Worm (Caenorhabditis elegans): ENCODE results near the gene C36E6.2.

The C36E6.2 gene

DNA sequence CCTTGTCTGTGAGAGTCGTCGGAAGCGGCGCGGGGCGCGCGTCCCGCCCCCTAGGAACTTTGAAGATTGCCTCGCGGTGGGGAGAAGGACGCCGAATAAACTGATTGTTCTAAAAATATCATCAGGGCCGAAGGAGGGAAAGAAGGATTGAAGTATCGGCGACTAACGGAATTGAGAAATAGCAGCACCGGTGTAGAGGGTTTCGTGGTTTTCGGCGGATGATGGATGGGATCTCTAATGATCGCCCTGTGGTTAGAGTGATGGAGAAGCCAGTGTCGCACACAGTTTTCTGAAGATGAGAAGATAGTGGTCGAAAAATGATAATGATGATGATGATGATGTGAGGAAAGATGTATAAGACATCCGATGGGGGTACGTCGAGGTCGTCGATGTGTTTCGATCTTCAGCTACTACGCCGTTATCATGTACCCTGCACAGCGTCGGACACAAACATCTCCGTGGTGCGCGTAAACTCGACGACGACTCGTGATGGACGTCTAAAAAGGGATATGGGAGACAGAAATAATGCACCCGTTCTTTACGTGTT lies 29.9 kb upstream of the C36E6.2 start, which contains the start of gene osm-11 (continued):
- TF ChIP-seq lin-15B (tag; optimal IDR thresholded peaks at IDR 0.05) = no peak
- peak; percentile 69 for TF ChIP-seq nhr-20 (tag; optimal IDR thresholded peaks at IDR 0.05)
- TF ChIP-seq efl-1 (optimal IDR thresholded peaks at IDR 0.05) = no peak
- TF ChIP-seq efl-1 (GFP tag; optimal IDR thresholded peaks at IDR 0.05 in 1 of 2) = no peak
- peak in 1 of 3 experiments; percentile 1 for TF ChIP-seq dpl-1 (GFP tag; optimal IDR thresholded peaks at IDR 0.05)
- no peak for TF ChIP-seq alr-1 (tag; optimal IDR thresholded peaks at IDR 0.05; ENCODE audit: borderline replicate concordance)
- peak; percentile 98 for TF ChIP-seq nhr-85 (tag)
- TF ChIP-seq irx-1 (tag; optimal IDR thresholded peaks at IDR 0.05) = no peak
- TF ChIP-seq xbp-1 (tag; optimal IDR thresholded peaks at IDR 0.05) = no peak
- TF ChIP-seq pax-3 (tag; optimal IDR thresholded peaks at IDR 0.05) = no peak
- TF ChIP-seq egl-13 (tag; optimal IDR thresholded peaks at IDR 0.05) = no peak
- peak; percentile 62 for TF ChIP-seq nhr-90 (tag; optimal IDR thresholded peaks at IDR 0.05; ENCODE audit: poor library complexity)
- peak in 1 of 2 experiments; percentile 1 for TF ChIP-seq lsy-2 (tag; optimal IDR thresholded peaks at IDR 0.05)
- no peak for TF ChIP-seq mab-9 (GFP tag; IDR thresholded peaks at IDR 0.05)
- TF ChIP-seq vab-15 (tag; optimal IDR thresholded peaks at IDR 0.05) = no peak
- TF ChIP-seq unc-30 (tag; optimal IDR thresholded peaks at IDR 0.05) = no peak
- TF ChIP-seq pqm-1 (tag; optimal IDR thresholded peaks at IDR 0.05) = no peak
- TF ChIP-seq sup-37 (GFP tag; optimal IDR thresholded peaks at IDR 0.05) = no peak
- TF ChIP-seq unc-62 (GFP tag; optimal IDR thresholded peaks at IDR 0.05) = no peak
- TF ChIP-seq jun-1 (tag; optimal IDR thresholded peaks at IDR 0.05) = no peak
- TF ChIP-seq ces-1 (GFP tag; optimal IDR thresholded peaks at IDR 0.05) = no peak
- peak; percentile 63 for TF ChIP-seq tbx-2 (tag; optimal IDR thresholded peaks at IDR 0.05)
- no peak for TF ChIP-seq fos-1 (tag; optimal IDR thresholded peaks at IDR 0.05)
- peak; percentile 84 for TF ChIP-seq blmp-1 (tag; optimal IDR thresholded peaks at IDR 0.05)
- TF ChIP-seq tlp-1 (tag; optimal IDR thresholded peaks at IDR 0.05) = no peak
- TF ChIP-seq ztf-11 (tag; optimal IDR thresholded peaks at IDR 0.05) = no peak
- TF ChIP-seq nhr-28 (tag; optimal IDR thresholded peaks at IDR 0.05) = no peak
- peak; percentile 56 for TF ChIP-seq unc-130 (tag; optimal IDR thresholded peaks at IDR 0.05)
- no peak for TF ChIP-seq ets-5 (GFP tag; IDR thresholded peaks at IDR 0.05)
- TF ChIP-seq nhr-237 (tag; optimal IDR thresholded peaks at IDR 0.05) = no peak
- TF ChIP-seq skn-1 (tag; optimal IDR thresholded peaks at IDR 0.05) = peak; percentile 13
- no peak for TF ChIP-seq F16B12.6 (tag; optimal IDR thresholded peaks at IDR 0.05)
- no peak for TF ChIP-seq nhr-76 (tag; optimal IDR thresholded peaks at IDR 0.05)
- TF ChIP-seq fkh-4 (tag; optimal IDR thresholded peaks at IDR 0.05; ENCODE audit: borderline replicate concordance) = no peak
- TF ChIP-seq mdl-1 (tag; optimal IDR thresholded peaks at IDR 0.05) = peak in 1 of 2 experiments; percentile 4
- TF ChIP-seq nhr-71 (tag; optimal IDR thresholded peaks at IDR 0.05) = peak; percentile 80
- TF ChIP-seq efl-3 (GFP tag; optimal IDR thresholded peaks at IDR 0.05) = no peak
- TF ChIP-seq hpl-2 (GFP tag; optimal IDR thresholded peaks at IDR 0.05) = no peak
- TF ChIP-seq unc-98 (GFP tag; IDR thresholded peaks at IDR 0.05) = no peak
- TF ChIP-seq C04F5.9 (tag; optimal IDR thresholded peaks at IDR 0.05) = no peak
- TF ChIP-seq lin-13 (GFP tag; optimal IDR thresholded peaks at IDR 0.05) = no peak
- TF ChIP-seq hlh-17 (GFP tag; optimal IDR thresholded peaks at IDR 0.05; ENCODE audit: borderline replicate concordance) = no peak
- TF ChIP-seq snpc-4 (tag; optimal IDR thresholded peaks at IDR 0.05) = no peak
- TF ChIP-seq lir-3 (tag; optimal IDR thresholded peaks at IDR 0.05; ENCODE audit: poor library complexity) = no peak
- TF ChIP-seq nhr-12 (tag; optimal IDR thresholded peaks at IDR 0.05) = no peak
- TF ChIP-seq aha-1 (tag; optimal IDR thresholded peaks at IDR 0.05) = no peak
- no peak for TF ChIP-seq ceh-63 (GFP tag; optimal IDR thresholded peaks at IDR 0.05)
- TF ChIP-seq ama-1 (optimal IDR thresholded peaks at IDR 0.05) = no peak
- no peak for TF ChIP-seq hlh-4 (tag; optimal IDR thresholded peaks at IDR 0.05)
- TF ChIP-seq mep-1 (tag; optimal IDR thresholded peaks at IDR 0.05) = no peak
- TF ChIP-seq lin-39 (tag; optimal IDR thresholded peaks at IDR 0.05) = no peak
- TF ChIP-seq nhr-11 (tag; optimal IDR thresholded peaks at IDR 0.05) = no peak
- no peak for TF ChIP-seq nhr-77 (tag; optimal IDR thresholded peaks at IDR 0.05)
- TF ChIP-seq fkh-10 (GFP tag; optimal IDR thresholded peaks at IDR 0.05) = no peak

All from whole organism, L1 larva.